Fruit fly (Drosophila melanogaster) whole organism, prepupa: ENCODE results near the gene Cyp308a1.

ENCODE experiments used
- CG3919 ChIP-seq: fragments of 200-800 bp; sonication (Bioruptor generic); optimal IDR thresholded peaks from 3 replicates; lab custom pipeline; 2016; ENCODE audit warnings: missing biosample characterization, missing genetic modification characterization
- Sox102F ChIP-seq: fragments of 200-800 bp; sonication (Bioruptor generic); optimal IDR thresholded peaks from 2 replicates; lab custom pipeline; 2016; ENCODE audit warnings: missing biosample characterization, mild to moderate bottlenecking, missing genetic modification characterization

Cyp308a1 gene

dm6 chrX:18748206-18748605 lies 38.5 kb downstream of the Cyp308a1 start, which contains the start of gene CG12609:
Gene CG12609 (minus strand): TSS chrX:18748306.
- TF ChIP-seq CG3919 (no peak), Sox102F (GFP tag; lab: Kevin White, UChicago) (no peak)
- TF ChIP-seq, all 60 proteins: peak for 0
